Worm (Caenorhabditis elegans): Measurements from ENCODE around the gene siah-1.

DNA sequence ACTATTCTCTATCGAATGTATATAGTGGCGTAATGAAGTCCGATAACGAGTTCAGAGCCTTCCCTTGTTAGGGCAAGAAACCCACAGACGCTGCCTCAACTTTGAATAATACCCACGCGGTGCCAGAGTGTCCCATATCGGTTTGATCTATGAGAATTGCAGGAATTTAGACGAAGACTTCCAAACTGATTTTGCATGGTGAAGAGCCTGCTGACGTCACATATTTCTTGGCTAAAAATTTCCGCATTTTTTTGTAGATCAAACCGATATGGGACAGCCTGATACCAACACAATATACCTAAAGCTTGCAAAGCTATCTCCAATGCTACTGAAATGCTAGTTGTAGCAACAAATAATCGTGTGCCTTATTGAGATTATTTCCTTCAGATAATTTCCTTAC lies 2.0 kb upstream of the siah-1 start:
- TF ChIP-seq ztf-11 (tag; optimal IDR thresholded peaks at IDR 0.05) (no peak), unc-120 (tag; optimal IDR thresholded peaks at IDR 0.05; ENCODE audit: poor library complexity, severe bottlenecking) (no peak), lsy-2 (tag; optimal IDR thresholded peaks at IDR 0.05) (no peak), M03D4.4 (tag; optimal IDR thresholded peaks at IDR 0.05) (no peak)

All from whole organism, mixed stage, embryonic.